Worm (Caenorhabditis elegans): ENCODE data around the gene pxn-2.

pxn-2 gene

DNA sequence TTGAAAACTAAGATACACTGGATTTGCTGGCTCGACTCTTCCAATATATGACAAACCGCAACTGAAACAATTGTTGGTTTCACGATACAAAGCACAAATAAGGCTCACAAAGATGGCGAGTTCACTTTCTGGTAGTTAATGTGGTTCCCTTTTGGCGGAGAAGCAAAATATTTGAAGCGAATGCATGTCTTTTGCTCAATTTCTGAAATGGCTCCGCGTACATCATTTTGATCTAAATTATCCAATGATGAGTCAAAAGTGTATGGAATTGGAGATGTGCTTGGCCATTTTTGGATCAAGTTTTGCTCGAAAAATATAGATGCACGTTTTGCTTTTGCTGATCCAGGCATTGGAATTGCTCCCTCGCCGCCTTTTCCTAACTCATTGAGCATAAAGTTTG, 17.4 kb downstream of the pxn-2 start:
- TF ChIP-seq him-1 (tag; optimal IDR thresholded peaks at IDR 0.05): no peak
- no peak for TF ChIP-seq W03F9.2 (tag; optimal IDR thresholded peaks at IDR 0.05)
- TF ChIP-seq dao-5 (tag; optimal IDR thresholded peaks at IDR 0.05): no peak

DNA sequence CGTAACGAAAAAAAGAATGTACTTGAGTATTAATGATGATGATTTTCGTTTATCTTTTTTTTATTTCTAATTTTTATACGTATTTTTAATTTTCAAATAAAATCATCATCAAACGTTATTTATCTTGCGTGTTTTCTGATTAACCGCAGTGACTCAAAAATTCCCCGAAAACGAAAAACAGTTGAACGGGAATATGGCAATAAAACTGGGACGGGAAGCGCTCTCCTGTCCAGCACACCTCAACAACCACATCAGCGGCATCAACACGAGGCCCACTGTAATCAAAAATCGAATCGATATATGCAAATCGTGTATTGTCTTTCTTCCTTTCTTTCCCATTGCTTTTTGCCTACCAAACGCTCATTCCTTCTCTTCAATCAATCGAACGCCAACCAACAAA, 19.9 kb downstream of the pxn-2 start, which contains the start of gene K09C8.2:
K09C8.2 (plus strand) TSS at position 301 of the 400 bp plus-strand sequence.
- TF ChIP-seq W03F9.2 (tag; optimal IDR thresholded peaks at IDR 0.05) (no peak), him-1 (tag; optimal IDR thresholded peaks at IDR 0.05) (no peak), dao-5 (tag; optimal IDR thresholded peaks at IDR 0.05) (no peak)

DNA sequence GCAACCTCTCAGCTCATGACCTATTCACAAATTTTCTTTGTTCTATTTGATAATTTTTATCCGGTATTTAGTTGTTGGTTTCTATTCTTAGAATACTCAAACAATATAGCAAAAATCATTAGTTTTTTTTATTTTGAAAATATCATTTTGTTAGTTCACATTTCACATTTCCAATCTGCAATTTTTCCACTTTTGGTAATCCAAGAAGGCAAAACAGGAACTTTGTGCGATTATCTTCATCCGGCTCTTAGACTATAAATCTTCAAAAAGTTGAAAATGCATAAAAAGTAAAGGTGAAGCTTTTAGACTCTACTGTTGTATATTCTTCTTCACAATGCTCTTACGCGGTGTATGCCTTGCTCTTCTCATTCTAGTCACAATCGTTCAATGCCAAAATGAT, 20.7 kb downstream of the pxn-2 start, which contains the start of gene nlp-19:
nlp-19 (plus strand) TSS at position 301 of the 400 bp plus-strand sequence.
- TF ChIP-seq dao-5 (tag; optimal IDR thresholded peaks at IDR 0.05) (no peak), W03F9.2 (tag; optimal IDR thresholded peaks at IDR 0.05) (no peak), him-1 (tag; optimal IDR thresholded peaks at IDR 0.05) (no peak)

DNA sequence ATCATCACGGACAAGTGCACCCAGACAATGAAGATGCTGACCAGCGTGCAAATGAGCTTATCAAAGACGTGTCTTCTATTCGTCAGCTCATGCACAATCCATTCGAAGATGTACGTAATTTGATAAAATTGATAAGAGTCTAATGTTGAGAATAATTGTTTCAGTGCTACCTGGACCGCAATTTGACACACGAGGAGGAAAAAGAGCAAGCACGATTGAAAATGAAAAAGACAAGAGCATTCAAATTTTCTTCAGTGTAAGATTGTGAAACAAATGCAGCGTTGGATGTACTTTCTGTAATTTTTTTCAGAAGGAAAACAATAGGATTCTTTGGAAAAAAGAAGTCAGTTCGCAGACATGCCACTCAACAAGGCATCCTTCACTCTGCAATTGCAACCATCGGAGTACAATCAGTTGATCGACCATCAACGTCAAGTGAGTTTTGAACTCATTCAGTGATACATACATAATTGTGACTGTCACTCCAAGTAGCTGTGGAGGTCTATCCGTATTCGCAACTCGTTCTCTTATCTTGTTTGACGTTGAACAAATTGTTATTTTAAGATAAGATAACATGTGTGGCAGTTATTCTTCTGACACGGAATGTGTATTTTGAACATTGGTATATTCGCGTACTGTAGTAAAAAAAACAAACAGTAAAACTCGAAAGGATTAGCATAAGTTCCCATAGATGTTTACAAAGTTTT, 22.0 kb downstream of the pxn-2 start:
- TF ChIP-seq W03F9.2 (tag; optimal IDR thresholded peaks at IDR 0.05) (no peak), dao-5 (tag; optimal IDR thresholded peaks at IDR 0.05) (no peak), him-1 (tag; optimal IDR thresholded peaks at IDR 0.05) (no peak)

DNA sequence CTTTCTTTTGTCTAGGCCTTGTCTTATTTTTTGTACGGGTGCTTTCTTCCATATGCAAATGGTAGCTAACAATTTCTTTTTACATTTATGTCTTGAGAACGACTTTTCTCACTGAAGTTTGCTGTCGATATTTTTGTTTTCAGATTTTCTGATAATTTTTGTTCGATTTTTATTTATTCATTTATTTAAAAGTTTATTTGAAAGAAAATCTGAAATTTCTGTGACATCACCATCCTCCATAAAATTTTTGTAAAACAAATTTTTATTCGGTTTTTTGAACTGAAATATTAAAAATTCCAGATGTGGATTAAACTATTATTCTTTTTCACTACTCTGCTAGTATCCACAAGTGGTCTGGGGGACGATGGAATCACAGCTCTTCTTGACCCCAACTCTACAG, 25.3 kb downstream of the pxn-2 start, which contains the start of gene pbo-4:
pbo-4 (plus strand) TSS at position 301 of the 400 bp plus-strand sequence.
- TF ChIP-seq dao-5 (tag; optimal IDR thresholded peaks at IDR 0.05) (no peak), him-1 (tag; optimal IDR thresholded peaks at IDR 0.05) (no peak), W03F9.2 (tag; optimal IDR thresholded peaks at IDR 0.05) (no peak)

DNA sequence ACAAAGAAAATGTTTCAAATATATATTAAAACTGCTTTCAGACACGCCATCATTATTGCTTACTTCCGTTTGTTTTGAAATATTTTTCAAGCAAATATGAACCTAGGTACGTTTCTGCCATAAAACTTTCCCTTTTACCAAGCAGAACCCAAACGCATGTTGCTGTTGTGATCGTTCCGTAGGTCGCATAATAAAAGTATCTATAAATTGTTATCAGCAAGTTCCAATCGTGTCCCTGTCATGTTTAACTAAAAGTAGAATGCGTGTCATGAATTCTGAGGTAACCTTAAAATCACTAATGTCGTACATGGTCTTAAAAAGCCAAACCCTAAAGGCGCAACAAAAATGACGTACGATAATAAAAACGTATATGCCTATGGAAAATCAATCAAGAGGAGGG, 27.2 kb downstream of the pxn-2 start:
- TF ChIP-seq W03F9.2 (tag; optimal IDR thresholded peaks at IDR 0.05) (no peak), him-1 (tag; optimal IDR thresholded peaks at IDR 0.05) (no peak), dao-5 (tag; optimal IDR thresholded peaks at IDR 0.05) (no peak)

DNA sequence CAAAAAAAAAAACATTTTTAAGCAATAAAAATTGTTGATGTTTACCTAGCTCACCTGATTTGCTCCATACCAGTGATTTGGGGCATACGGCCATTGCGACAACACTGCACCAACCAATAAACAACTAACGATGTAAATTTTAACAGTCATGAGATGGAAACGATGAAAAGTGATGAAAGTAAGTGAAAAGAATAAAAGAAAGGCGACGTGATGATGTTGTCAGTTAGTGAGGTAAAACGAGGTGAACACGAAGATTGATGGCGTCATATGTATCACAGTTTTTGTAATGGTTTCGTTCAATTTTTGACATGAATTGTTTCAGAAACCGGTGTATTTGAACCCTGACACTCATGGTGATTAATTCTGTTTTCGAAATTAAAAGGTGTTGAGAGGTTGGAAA, 27.9 kb downstream of the pxn-2 start, which contains the start of gene K09C8.7:
K09C8.7 (minus strand) TSS at position 226 of the 400 bp plus-strand sequence.
- TF ChIP-seq dao-5 (tag; optimal IDR thresholded peaks at IDR 0.05) (no peak), W03F9.2 (tag; optimal IDR thresholded peaks at IDR 0.05) (no peak), him-1 (tag; optimal IDR thresholded peaks at IDR 0.05) (no peak)

DNA sequence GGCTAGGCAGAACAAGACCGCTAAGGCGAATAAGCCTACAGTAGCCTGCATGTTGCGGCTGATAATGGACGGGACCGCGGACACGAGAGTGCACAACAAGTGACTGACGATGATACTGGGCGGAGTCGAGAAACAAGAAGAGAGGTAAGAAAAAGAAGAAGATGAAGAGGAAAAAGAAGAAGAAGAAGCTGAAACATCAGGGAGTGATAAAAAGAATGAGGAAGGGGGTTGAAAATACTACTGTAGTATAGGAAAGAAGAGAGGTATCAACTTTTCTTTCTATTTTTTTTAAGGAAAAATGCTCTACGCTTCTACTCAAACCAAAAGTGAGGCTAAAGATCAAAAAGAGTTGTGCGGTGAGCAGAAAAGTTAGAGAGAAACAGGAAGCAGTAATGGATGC, 30.2 kb downstream of the pxn-2 start, which contains the start of gene T21B6.3:
T21B6.3 (minus strand) TSS at position 101 of the 400 bp plus-strand sequence.
- TF ChIP-seq W03F9.2 (tag; optimal IDR thresholded peaks at IDR 0.05) (no peak), him-1 (tag; optimal IDR thresholded peaks at IDR 0.05) (no peak), dao-5 (tag; optimal IDR thresholded peaks at IDR 0.05) (no peak)

DNA sequence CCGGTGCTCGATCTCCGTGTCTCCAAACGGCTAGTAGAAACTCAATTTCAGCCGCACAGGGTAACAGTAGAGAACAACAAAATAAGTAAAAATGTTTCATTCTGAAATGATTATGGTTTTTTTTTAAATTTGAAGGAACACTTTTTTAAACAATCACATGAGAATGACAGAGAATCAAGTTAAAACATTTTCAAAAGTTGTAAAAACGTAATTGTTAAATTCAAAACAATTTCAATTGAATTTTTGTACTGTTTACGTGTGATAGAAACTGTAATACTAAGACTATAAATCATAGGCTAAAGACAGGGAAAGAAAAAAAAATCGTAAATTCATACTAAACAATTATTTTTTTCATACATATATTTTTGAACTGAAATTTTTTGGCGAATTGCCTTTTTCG, 37.8 kb downstream of the pxn-2 start, which contains the start of gene pho-7:
pho-7 (minus strand) TSS at position 101 of the 400 bp plus-strand sequence.
- no peak for TF ChIP-seq him-1 (tag; optimal IDR thresholded peaks at IDR 0.05)
- TF ChIP-seq dao-5 (tag; optimal IDR thresholded peaks at IDR 0.05): no peak
- no peak for TF ChIP-seq W03F9.2 (tag; optimal IDR thresholded peaks at IDR 0.05)

DNA sequence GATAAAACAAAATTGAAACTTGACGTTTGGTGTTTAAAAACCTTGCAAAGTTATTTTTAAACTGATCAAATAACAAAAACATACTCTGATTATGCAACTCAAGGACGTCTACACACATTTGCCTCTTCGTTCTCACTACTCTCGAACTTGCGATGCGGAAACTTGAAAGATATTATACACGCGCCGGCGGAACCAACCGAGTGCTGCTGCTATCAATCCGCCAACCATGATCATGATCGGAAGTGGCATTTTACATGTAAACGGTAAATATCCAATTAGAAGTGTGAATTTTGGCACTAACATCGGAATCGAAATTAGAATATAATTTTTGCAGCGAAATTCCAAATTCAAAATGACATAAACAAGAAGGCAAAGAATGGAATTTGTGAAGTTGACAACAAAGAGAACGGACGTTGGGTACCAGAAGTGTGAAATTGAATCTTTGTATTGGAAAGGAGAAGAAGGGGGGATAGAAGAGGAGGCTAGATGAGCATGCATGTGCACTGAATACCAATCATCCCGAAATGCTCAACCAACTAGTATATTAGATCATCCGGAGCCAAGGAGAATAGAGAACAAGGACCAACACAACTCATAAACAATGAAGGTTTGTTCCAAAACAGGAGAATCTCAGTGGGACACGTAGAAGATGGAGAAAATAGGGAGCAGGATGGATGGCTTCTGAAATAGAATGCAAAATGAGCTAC, 45.6 kb downstream of the pxn-2 start:
- TF ChIP-seq him-1 (tag; optimal IDR thresholded peaks at IDR 0.05) (no peak), W03F9.2 (tag; optimal IDR thresholded peaks at IDR 0.05) (no peak), dao-5 (tag; optimal IDR thresholded peaks at IDR 0.05) (no peak)

DNA sequence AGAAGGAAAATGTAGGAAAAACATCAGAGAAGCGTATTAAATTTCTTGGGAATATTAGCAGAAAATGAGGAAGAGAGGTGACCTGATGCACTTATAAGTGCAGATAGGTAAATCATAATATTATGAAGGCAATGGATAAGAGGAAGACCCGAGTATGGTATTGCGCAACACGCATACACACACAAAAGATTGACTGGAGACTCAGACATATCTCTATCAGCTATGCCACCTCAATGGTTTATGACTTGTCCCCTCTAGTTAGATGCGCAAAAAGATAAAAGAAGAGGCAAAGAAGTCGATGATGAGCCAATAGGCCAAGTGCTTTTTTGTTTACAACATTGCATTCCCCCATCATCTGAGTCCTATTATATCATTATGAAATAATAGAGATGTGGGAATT, 47.0 kb downstream of the pxn-2 start:
- TF ChIP-seq dao-5 (tag; optimal IDR thresholded peaks at IDR 0.05) (no peak), W03F9.2 (tag; optimal IDR thresholded peaks at IDR 0.05) (no peak), him-1 (tag; optimal IDR thresholded peaks at IDR 0.05) (no peak)

DNA sequence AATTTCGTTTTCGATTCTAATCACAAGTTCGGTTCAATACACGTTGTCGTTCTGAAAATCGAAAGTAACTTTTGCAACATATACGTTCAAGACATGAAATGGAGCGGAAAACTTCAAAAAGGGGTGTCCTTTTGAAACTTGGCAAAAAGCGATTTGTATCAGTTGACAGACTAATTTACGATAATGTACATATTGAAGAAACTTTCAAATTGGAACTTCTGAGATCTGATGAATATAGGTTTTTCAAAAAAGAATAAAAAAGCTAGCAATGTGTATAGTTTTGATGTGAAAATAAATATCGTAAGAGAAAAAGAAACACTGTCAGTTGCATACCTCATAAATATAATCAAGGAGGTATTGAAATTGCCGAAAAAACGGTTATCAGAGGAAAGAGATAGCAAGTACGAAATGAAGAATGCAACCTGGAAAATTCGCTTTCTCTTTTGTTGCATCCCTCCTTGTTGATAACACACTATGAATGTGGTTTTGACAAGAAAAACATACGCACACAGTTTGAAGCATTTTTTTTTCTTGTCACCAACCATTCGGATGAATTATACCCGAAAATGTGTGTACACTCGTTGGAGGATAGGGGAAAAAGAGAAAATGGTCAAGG, 50.0 kb downstream of the pxn-2 start, which contains the start of gene dgn-1:
dgn-1 (minus strand) TSS at position 51 of the 616 bp plus-strand sequence.
- TF ChIP-seq W03F9.2 (tag; optimal IDR thresholded peaks at IDR 0.05): no peak
- no peak for TF ChIP-seq dao-5 (tag; optimal IDR thresholded peaks at IDR 0.05)
- no peak for TF ChIP-seq him-1 (tag; optimal IDR thresholded peaks at IDR 0.05)

DNA sequence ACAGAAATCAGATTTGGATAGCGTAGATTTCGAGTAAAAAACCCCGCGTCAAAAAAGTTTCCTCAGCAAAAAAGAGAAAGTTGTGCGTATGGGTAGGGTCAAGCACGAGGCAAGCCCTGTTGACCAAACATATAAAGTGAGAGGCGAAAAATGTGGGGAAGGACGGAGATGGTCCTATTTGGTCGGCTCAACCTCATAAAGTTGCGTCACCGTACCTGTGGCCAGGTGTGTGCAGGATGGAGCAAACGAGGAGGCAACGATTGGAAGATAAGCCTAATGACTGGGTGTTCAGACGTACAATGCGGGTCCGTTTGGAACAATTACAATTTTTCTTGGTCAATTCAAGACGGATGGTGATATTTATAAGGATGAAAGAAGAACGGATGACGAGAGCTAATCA, 52.0 kb downstream of the pxn-2 start:
- TF ChIP-seq dao-5 (tag; optimal IDR thresholded peaks at IDR 0.05): no peak
- no peak for TF ChIP-seq W03F9.2 (tag; optimal IDR thresholded peaks at IDR 0.05)
- TF ChIP-seq him-1 (tag; optimal IDR thresholded peaks at IDR 0.05): no peak

Data from whole organism, L4/young adult.